Fruit fly (Drosophila melanogaster): Measurements from ENCODE around the gene Acyp2.

Gene Acyp2

DNA sequence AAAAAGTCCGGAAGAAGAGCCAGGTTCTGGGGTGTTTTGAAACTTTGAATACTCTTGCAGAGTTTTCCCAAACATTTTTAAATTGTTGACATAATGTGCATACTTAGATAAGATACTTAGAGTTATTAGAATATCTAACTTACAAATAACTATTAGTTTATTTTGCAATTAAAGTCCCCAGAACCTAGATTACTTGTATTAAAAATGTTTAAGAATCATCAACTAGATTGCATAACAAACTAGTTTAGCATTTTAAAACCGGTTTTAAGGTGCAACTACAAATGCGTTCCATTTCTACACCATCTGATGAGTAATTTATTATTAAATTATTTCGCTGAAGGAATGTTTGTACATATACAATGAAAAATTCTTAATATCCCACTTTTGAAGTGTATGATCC, 13.9 kb downstream of the Acyp2 start:
- TF ChIP-seq HLH106 (tag; optimal IDR thresholded peaks at IDR 0.05): peak; percentile 8
- TF ChIP-seq foxo (GFP tag; optimal IDR thresholded peaks at IDR 0.05): peak in 1 of 2 experiments; percentile 26
- TF ChIP-seq Hnf4 (GFP tag; optimal IDR thresholded peaks at IDR 0.05): no peak
- TF ChIP-seq Sp1 (GFP tag; optimal IDR thresholded peaks at IDR 0.05): peak; percentile 12
- TF ChIP-seq jim (GFP tag; optimal IDR thresholded peaks at IDR 0.05): no peak
- peak; percentile 63 for TF ChIP-seq woc (GFP tag; optimal IDR thresholded peaks at IDR 0.05)
- TF ChIP-seq Vsx2 (GFP tag; optimal IDR thresholded peaks at IDR 0.05; ENCODE audit: partially characterized antibody): no peak
- peak; percentile 9 for TF ChIP-seq fru (GFP tag; optimal IDR thresholded peaks at IDR 0.05)

DNA sequence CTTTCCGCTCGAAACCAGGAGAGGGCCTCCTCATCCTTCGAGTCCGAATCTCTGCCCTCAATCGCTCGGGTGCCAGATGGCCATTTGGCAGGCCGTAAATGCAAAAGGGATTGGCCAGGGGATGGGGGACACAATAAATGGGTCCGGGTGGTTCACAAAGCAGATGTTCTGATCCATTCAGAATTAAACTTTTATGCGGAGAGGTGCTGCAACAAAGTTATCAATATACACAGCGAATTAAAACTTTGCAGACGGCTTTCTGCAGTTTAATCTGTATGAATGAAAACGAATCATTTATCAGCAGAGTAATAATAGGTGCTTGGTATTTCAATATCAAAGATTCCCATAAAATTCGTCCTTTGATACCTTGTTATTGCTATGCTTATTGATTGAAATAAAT, 14.8 kb downstream of the Acyp2 start:
- TF ChIP-seq lola (GFP tag; optimal IDR thresholded peaks at IDR 0.05) (no peak), ey (GFP tag; optimal IDR thresholded peaks at IDR 0.05) (no peak), Myc (optimal IDR thresholded peaks at IDR 0.05) (no peak), Dif (GFP tag; optimal IDR thresholded peaks at IDR 0.05; ENCODE audit: partially characterized antibody) (no peak), Vsx2 (GFP tag; optimal IDR thresholded peaks at IDR 0.05; ENCODE audit: partially characterized antibody) (no peak), br (GFP tag; optimal IDR thresholded peaks at IDR 0.05) (no peak), N (GFP tag; optimal IDR thresholded peaks at IDR 0.05) (no peak), sv (GFP tag; optimal IDR thresholded peaks at IDR 0.05) (no peak), Hr83 (GFP tag; optimal IDR thresholded peaks at IDR 0.05; ENCODE audit: poor library complexity, severe bottlenecking) (no peak), Sp1 (GFP tag; optimal IDR thresholded peaks at IDR 0.05) (no peak), dsf (GFP tag; optimal IDR thresholded peaks at IDR 0.05; ENCODE audit: borderline replicate concordance) (no peak), sage (GFP tag; optimal IDR thresholded peaks at IDR 0.05) (no peak), CG9705 (GFP tag; optimal IDR thresholded peaks at IDR 0.05) (no peak), fru (GFP tag; optimal IDR thresholded peaks at IDR 0.05) (no peak), CrebA (GFP tag; optimal IDR thresholded peaks at IDR 0.05; ENCODE audit: borderline replicate concordance) (no peak), Mio (GFP tag; optimal IDR thresholded peaks at IDR 0.05) (no peak), Hnf4 (GFP tag; optimal IDR thresholded peaks at IDR 0.05) (no peak)

DNA sequence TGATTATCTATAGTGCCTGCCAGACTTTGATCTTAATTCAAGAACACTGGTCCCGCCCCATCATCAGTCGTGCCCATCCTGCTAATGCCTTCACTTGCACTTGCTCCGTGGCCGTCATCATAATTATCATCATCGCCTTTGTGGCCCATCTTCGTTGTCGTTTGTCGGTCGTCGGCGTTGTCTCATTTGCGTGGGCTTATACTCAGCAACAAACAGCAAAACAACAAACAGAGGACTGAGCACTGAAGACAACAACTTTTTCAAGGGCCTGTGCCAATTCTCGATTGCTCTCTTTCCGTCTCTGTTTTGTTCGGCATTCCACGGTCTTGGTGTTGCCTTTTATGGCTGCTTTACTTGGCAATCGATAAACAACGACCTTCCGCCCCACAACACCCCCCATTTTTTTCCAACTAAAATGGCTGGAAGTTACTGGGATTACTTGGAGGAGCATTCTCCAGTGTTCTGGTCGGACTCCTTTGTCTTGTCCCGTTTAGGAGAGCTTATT, 15.4 kb downstream of the Acyp2 start:
- TF ChIP-seq dsf (GFP tag; optimal IDR thresholded peaks at IDR 0.05; ENCODE audit: borderline replicate concordance): no peak
- TF ChIP-seq psq (GFP tag; optimal IDR thresholded peaks at IDR 0.05): peak; percentile 72
- peak; percentile 86 for TF ChIP-seq fru (GFP tag; optimal IDR thresholded peaks at IDR 0.05)

DNA sequence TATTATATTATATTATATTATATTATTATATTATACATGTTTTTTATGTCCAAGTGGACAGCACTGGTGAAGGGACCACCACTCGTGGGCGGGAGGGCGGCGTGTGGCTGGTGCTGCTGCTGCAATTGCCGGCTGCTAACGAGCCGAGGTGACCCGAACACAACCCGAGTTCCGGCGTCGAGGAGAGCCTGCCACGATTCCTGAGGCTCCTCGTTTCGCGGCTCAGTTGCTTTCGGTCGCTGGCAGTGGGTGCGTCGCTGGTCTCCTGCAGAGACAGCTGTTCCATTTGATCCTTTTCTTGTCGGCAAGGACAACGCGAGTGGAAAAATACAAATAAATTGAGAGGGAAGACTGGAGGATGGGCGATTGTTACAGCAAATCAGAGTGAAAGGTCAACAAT, 17.9 kb downstream of the Acyp2 start:
- TF ChIP-seq Hr83 (GFP tag; optimal IDR thresholded peaks at IDR 0.05; ENCODE audit: poor library complexity, severe bottlenecking): no peak
- no peak for TF ChIP-seq psq (GFP tag; optimal IDR thresholded peaks at IDR 0.05)
- TF ChIP-seq Rel (GFP tag; optimal IDR thresholded peaks at IDR 0.05): no peak
- TF ChIP-seq Rel (tag; optimal IDR thresholded peaks at IDR 0.05): no peak
- no peak for TF ChIP-seq h (GFP tag; optimal IDR thresholded peaks at IDR 0.05)
- no peak for TF ChIP-seq Jra (GFP tag; optimal IDR thresholded peaks at IDR 0.05)
- TF ChIP-seq sv (GFP tag; optimal IDR thresholded peaks at IDR 0.05): no peak
- no peak for TF ChIP-seq GATAd (GFP tag; optimal IDR thresholded peaks at IDR 0.05)
- no peak for TF ChIP-seq Dfd (GFP tag; optimal IDR thresholded peaks at IDR 0.05)
- TF ChIP-seq Hr78 (GFP tag; optimal IDR thresholded peaks at IDR 0.05): no peak
- no peak for TF ChIP-seq Mio (GFP tag; optimal IDR thresholded peaks at IDR 0.05)
- no peak for TF ChIP-seq foxo (GFP tag; optimal IDR thresholded peaks at IDR 0.05)
- TF ChIP-seq HLH106 (tag; optimal IDR thresholded peaks at IDR 0.05): no peak
- TF ChIP-seq Hnf4 (GFP tag; optimal IDR thresholded peaks at IDR 0.05): no peak

DNA sequence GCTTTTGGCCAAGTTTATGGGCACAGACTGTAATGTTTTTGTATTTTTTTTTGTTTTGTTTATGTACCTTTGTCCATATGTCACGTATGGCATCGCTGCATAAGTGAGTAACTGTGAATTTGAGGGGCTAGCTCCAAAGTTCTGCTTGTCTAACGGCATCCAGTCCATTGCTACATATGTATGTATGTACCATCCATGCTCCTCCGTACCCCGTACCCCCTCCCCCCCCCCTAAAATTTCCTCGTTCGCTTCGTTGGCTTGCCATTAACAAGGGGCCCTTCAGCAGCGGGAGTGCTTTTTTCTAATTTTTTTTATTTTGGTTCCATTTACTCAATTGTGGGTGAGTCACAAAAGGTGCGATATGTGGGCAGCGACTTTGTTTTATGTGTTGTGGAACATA, 21.7 kb downstream of the Acyp2 start:
- TF ChIP-seq jim (GFP tag; optimal IDR thresholded peaks at IDR 0.05) (no peak), h (GFP tag; optimal IDR thresholded peaks at IDR 0.05) (no peak), GATAd (GFP tag; optimal IDR thresholded peaks at IDR 0.05) (no peak), Dfd (GFP tag; optimal IDR thresholded peaks at IDR 0.05) (peak; percentile 60), Hr83 (GFP tag; optimal IDR thresholded peaks at IDR 0.05; ENCODE audit: poor library complexity, severe bottlenecking) (no peak), dsf (GFP tag; optimal IDR thresholded peaks at IDR 0.05; ENCODE audit: borderline replicate concordance) (no peak)

DNA sequence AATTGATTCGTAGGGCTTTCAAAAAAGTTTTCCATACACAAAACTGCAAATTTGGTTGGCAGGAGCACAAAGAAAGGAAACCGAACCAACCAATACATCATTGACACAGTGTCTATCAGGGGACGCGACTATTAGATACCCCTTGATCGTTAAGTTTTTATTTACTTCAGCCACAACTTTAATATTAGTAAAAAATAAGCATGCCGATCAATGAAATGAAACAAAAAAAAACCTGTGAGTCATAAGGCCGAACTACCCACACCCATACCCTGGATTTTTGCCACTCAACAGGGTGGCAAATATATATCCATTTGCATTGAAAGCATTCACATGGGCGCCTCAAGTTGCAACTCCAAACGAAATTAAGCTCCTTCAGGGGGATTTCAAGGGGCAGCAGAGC, 23.8 kb downstream of the Acyp2 start:
- peak; percentile 48 for TF ChIP-seq h (GFP tag; optimal IDR thresholded peaks at IDR 0.05)
- no peak for TF ChIP-seq pan (optimal IDR thresholded peaks at IDR 0.05)
- TF ChIP-seq ey (GFP tag; optimal IDR thresholded peaks at IDR 0.05): peak; percentile 7
- peak; percentile 21 for TF ChIP-seq fru (GFP tag; optimal IDR thresholded peaks at IDR 0.05)
- no peak for TF ChIP-seq Abd-B (GFP tag; optimal IDR thresholded peaks at IDR 0.05)
- peak in 1 of 2 experiments; percentile 43 for TF ChIP-seq foxo (GFP tag; optimal IDR thresholded peaks at IDR 0.05)
- TF ChIP-seq Hnf4 (GFP tag; optimal IDR thresholded peaks at IDR 0.05): peak; percentile 7

Measured in whole organism, wandering third instar larva.